Fruit fly (Drosophila melanogaster) whole organism, embryonic: Measurements from ENCODE around the gene Ptp10D.

ENCODE experiments used
- CG10366 ChIP-seq: fragments of 200-800 bp; sonication (Bioruptor generic); IDR thresholded peaks from 2 replicates; pipeline ENCODE4 v1.3.6; 2022; ENCODE audit warnings: missing biosample characterization, missing genetic modification characterization
- CG11093 ChIP-seq: fragments of 200-800 bp; sonication (Bioruptor generic); IDR thresholded peaks from 3 replicates; pipeline ENCODE4 v1.3.6; 2022; ENCODE audit warnings: missing biosample characterization, missing genetic modification characterization
- CG11398 ChIP-seq: fragments of 200-800 bp; sonication (Bioruptor generic); optimal IDR thresholded peaks from 2 replicates; lab custom pipeline; 2016; ENCODE audit warnings: missing biosample characterization, missing genetic modification characterization
- CG12299 ChIP-seq: fragments of 200-800 bp; sonication (Bioruptor generic); optimal IDR thresholded peaks from 2 replicates; lab custom pipeline; 2018; ENCODE audit warnings: missing biosample characterization, mild to moderate bottlenecking, missing genetic modification characterization
- CG1647 ChIP-seq: fragments of 200-800 bp; sonication (Bioruptor generic); optimal IDR thresholded peaks from 3 replicates; lab custom pipeline; 2016; ENCODE audit warnings: missing biosample characterization, missing genetic modification characterization
- CG2712 ChIP-seq: fragments of 200-800 bp; optimal IDR thresholded peaks from 3 replicates; lab custom pipeline; 2019; ENCODE audit warnings: missing biosample characterization, mild to moderate bottlenecking, missing genetic modification characterization, moderate library complexity
- CG3407 ChIP-seq: fragments of 200-800 bp; sonication (Bioruptor generic); optimal IDR thresholded peaks from 2 replicates; lab custom pipeline; 2018; ENCODE audit warnings: missing biosample characterization, mild to moderate bottlenecking, missing genetic modification characterization
- CG34376 ChIP-seq: fragments of 200-800 bp; sonication (Bioruptor generic); optimal IDR thresholded peaks from 2 replicates; lab custom pipeline; 2018; ENCODE audit warnings: missing biosample characterization, mild to moderate bottlenecking, missing genetic modification characterization
- CG4282 ChIP-seq: fragments of 200-800 bp; sonication (Bioruptor generic); optimal IDR thresholded peaks from 2 replicates; lab custom pipeline; 2016; ENCODE audit warnings: missing biosample characterization, missing genetic modification characterization
- CG4707 ChIP-seq: fragments of 200-800 bp; sonication (Bioruptor generic); optimal IDR thresholded peaks from 2 replicates; lab custom pipeline; 2018; ENCODE audit warnings: missing biosample characterization, mild to moderate bottlenecking, missing genetic modification characterization, moderate library complexity
- CG4820 ChIP-seq: fragments of 200-800 bp; sonication (Bioruptor generic); optimal IDR thresholded peaks from 3 replicates; lab custom pipeline; 2016; ENCODE audit warnings: missing biosample characterization, missing genetic modification characterization
- CG5180 ChIP-seq: fragments of 200-800 bp; sonication (Bioruptor generic); optimal IDR thresholded peaks from 3 replicates; lab custom pipeline; 2017; ENCODE audit warnings: missing biosample characterization, missing genetic modification characterization, mild to moderate bottlenecking, moderate library complexity, missing genetic modification reagents
- CG6272 ChIP-seq: fragments of 200-800 bp; sonication (Bioruptor generic); IDR thresholded peaks from 2 replicates; pipeline ENCODE4 v1.3.6; 2022; ENCODE audit warnings: missing biosample characterization, missing genetic modification characterization
- CG6813 ChIP-seq: fragments of 200-800 bp; sonication (Bioruptor generic); optimal IDR thresholded peaks from 2 replicates; lab custom pipeline; 2017; ENCODE audit warnings: missing biosample characterization, missing genetic modification characterization, mild to moderate bottlenecking, moderate library complexity, missing genetic modification reagents
- CG7372 ChIP-seq: fragments of 200-800 bp; sonication (Bioruptor generic); IDR thresholded peaks from 2 replicates; pipeline ENCODE4 v1.3.6; 2022; ENCODE audit warnings: missing biosample characterization, missing genetic modification characterization
- CG8359 ChIP-seq: fragments of 200-800 bp; sonication (Bioruptor generic); optimal IDR thresholded peaks from 2 replicates; lab custom pipeline; 2017; ENCODE audit warnings: missing biosample characterization, mild to moderate bottlenecking, missing genetic modification characterization, borderline replicate concordance
- CG8478 ChIP-seq: fragments of >200 bp; optimal IDR thresholded peaks from 2 replicates; lab custom pipeline; 2018
- CG8944 ChIP-seq: fragments of 200-800 bp; sonication (Bioruptor generic); optimal IDR thresholded peaks from 3 replicates; lab custom pipeline; 2016; ENCODE audit warnings: missing biosample characterization, missing genetic modification characterization
- CHES-1-like ChIP-seq: fragments of 200-800 bp; sonication (Bioruptor generic); optimal IDR thresholded peaks from 2 replicates; lab custom pipeline; 2016; ENCODE audit warnings: missing biosample characterization, missing genetic modification characterization
- Chrac-16 ChIP-seq: fragments of 200-800 bp; sonication (Bioruptor generic); optimal IDR thresholded peaks from 3 replicates; lab custom pipeline; 2016; ENCODE audit warnings: missing biosample characterization, missing genetic modification characterization
- D19B ChIP-seq: fragments of 200-800 bp; sonication (Bioruptor generic); optimal IDR thresholded peaks from 2 replicates; lab custom pipeline; 2017; ENCODE audit warnings: missing biosample characterization, mild to moderate bottlenecking, missing genetic modification characterization
- Doc3 ChIP-seq: fragments of 200-800 bp; sonication (Bioruptor generic); IDR thresholded peaks from 3 replicates; pipeline ENCODE4 v1.3.6; 2022; ENCODE audit warnings: missing biosample characterization, missing genetic modification characterization; ENCODE audit not compliant: partially characterized antibody
- E2f2 ChIP-seq: fragments of 200-800 bp; sonication (Bioruptor generic); IDR thresholded peaks from 2 replicates; pipeline ENCODE4 v1.3.6; 2022; ENCODE audit warnings: missing biosample characterization, missing genetic modification characterization
- Fer1 ChIP-seq: fragments of 200-800 bp; sonication (Bioruptor generic); optimal IDR thresholded peaks from 2 replicates; lab custom pipeline; 2017; ENCODE audit warnings: missing biosample characterization, mild to moderate bottlenecking, missing genetic modification characterization
- Hmx ChIP-seq: fragments of 200-800 bp; sonication (Bioruptor generic); optimal IDR thresholded peaks from 2 replicates; lab custom pipeline; 2016; ENCODE audit warnings: missing biosample characterization, missing genetic modification characterization
- Lim3 ChIP-seq: fragments of 200-800 bp; sonication (Bioruptor generic); IDR thresholded peaks from 2 replicates; pipeline ENCODE4 v1.3.6; 2022; ENCODE audit warnings: missing biosample characterization, missing genetic modification characterization
- Lpt ChIP-seq: fragments of >200 bp; optimal IDR thresholded peaks from 2 replicates; lab custom pipeline; 2018; ENCODE audit warnings: missing biosample characterization, missing genetic modification characterization
- NC2α ChIP-seq: fragments of 200-800 bp; sonication (Bioruptor generic); optimal IDR thresholded peaks from 2 replicates; lab custom pipeline; 2016; ENCODE audit warnings: missing biosample characterization, missing genetic modification characterization
- Poxn ChIP-seq: fragments of 200-800 bp; sonication (Bioruptor generic); IDR thresholded peaks from 2 replicates; pipeline ENCODE4 v1.3.6; 2022; ENCODE audit warnings: missing biosample characterization, missing genetic modification characterization
- Side ChIP-seq: fragments of 200-800 bp; sonication (Bioruptor generic); optimal IDR thresholded peaks from 2 replicates; lab custom pipeline; 2016; ENCODE audit warnings: missing biosample characterization, missing genetic modification characterization
- Tbp ChIP-seq: fragments of >200 bp; optimal IDR thresholded peaks from 2 replicates; lab custom pipeline; 2018; ENCODE audit warnings: missing biosample characterization, missing genetic modification characterization
- ap ChIP-seq: fragments of 200-800 bp; sonication (Bioruptor generic); IDR thresholded peaks from 2 replicates; pipeline ENCODE4 v1.3.6; 2022; ENCODE audit warnings: missing biosample characterization, missing genetic modification characterization
- caup ChIP-seq: fragments of 200-800 bp; sonication (Bioruptor generic); optimal IDR thresholded peaks from 3 replicates; lab custom pipeline; 2017; ENCODE audit warnings: missing biosample characterization, mild to moderate bottlenecking, missing genetic modification characterization, moderate library complexity; ENCODE audit not compliant: severe bottlenecking
- gsb-n ChIP-seq: fragments of 200-800 bp; sonication (Bioruptor generic); optimal IDR thresholded peaks from 3 replicates; lab custom pipeline; 2018; ENCODE audit warnings: missing biosample characterization, mild to moderate bottlenecking, missing genetic modification characterization
- ham ChIP-seq: fragments of 200-800 bp; sonication (Bioruptor generic); IDR thresholded peaks from 2 replicates; pipeline ENCODE4 v1.3.6; 2022; ENCODE audit warnings: missing biosample characterization, missing genetic modification characterization
- jing ChIP-seq: fragments of 200-800 bp; sonication (Bioruptor generic); optimal IDR thresholded peaks from 2 replicates; lab custom pipeline; 2018; ENCODE audit warnings: missing biosample characterization, mild to moderate bottlenecking, missing genetic modification characterization
- lmd ChIP-seq: fragments of 200-800 bp; sonication (Bioruptor generic); IDR thresholded peaks from 2 replicates; pipeline ENCODE4 v1.3.6; 2022; ENCODE audit warnings: missing biosample characterization, missing genetic modification characterization
- lola ChIP-seq, 3 experiments: fragments of >200 bp in 2 of 3; fragments of 200-800 bp in 1 of 3; sonication (Bioruptor generic) in 1 of 3; optimal IDR thresholded peaks; 2 replicates each; lab custom pipeline; 2017 to 2019; ENCODE audit warnings: missing biosample characterization in 3 of 3, missing genetic modification characterization in 3 of 3, mild to moderate bottlenecking in 1 of 3, moderate library complexity in 1 of 3
- maf-S ChIP-seq: fragments of 200-800 bp; sonication (Bioruptor generic); optimal IDR thresholded peaks from 2 replicates; lab custom pipeline; 2016; ENCODE audit warnings: missing biosample characterization, missing genetic modification characterization
- nerfin-2 ChIP-seq: fragments of 200-800 bp; sonication (Bioruptor generic); IDR thresholded peaks from 2 replicates; pipeline ENCODE4 v1.3.6; 2022; ENCODE audit warnings: missing biosample characterization, missing genetic modification characterization; ENCODE audit not compliant: partially characterized antibody
- onecut ChIP-seq: fragments of 200-800 bp; sonication (Bioruptor generic); IDR thresholded peaks from 2 replicates; pipeline ENCODE4 v1.3.6; 2022; ENCODE audit warnings: missing biosample characterization, missing genetic modification characterization
- pfk ChIP-seq: fragments of 200-800 bp; sonication (Bioruptor generic); optimal IDR thresholded peaks from 2 replicates; lab custom pipeline; 2018; ENCODE audit warnings: missing biosample characterization, mild to moderate bottlenecking, missing genetic modification characterization, moderate library complexity
- psq ChIP-seq: fragments of 200-800 bp; sonication (Bioruptor generic); optimal IDR thresholded peaks from 2 replicates; lab custom pipeline; 2017; ENCODE audit warnings: missing biosample characterization, missing genetic modification characterization
- schlank ChIP-seq: fragments of 200-800 bp; sonication (Bioruptor generic); optimal IDR thresholded peaks from 2 replicates; lab custom pipeline; 2018; ENCODE audit warnings: missing biosample characterization, mild to moderate bottlenecking, missing genetic modification characterization
- sug ChIP-seq: fragments of 200-800 bp; optimal IDR thresholded peaks from 2 replicates; lab custom pipeline; 2019; ENCODE audit warnings: missing biosample characterization, mild to moderate bottlenecking, missing genetic modification characterization, moderate library complexity
- unc-4 ChIP-seq: fragments of 200-800 bp; sonication (Bioruptor generic); IDR thresholded peaks from 2 replicates; pipeline ENCODE4 v1.3.6; 2022; ENCODE audit warnings: missing biosample characterization, missing genetic modification characterization; ENCODE audit not compliant: partially characterized antibody
- vfl ChIP-seq: fragments of 200-800 bp; sonication (Bioruptor generic); optimal IDR thresholded peaks from 2 replicates; lab custom pipeline; 2016; ENCODE audit warnings: missing biosample characterization, missing genetic modification characterization
- vvl ChIP-seq: fragments of 200-800 bp; sonication (Bioruptor generic); IDR thresholded peaks from 2 replicates; pipeline ENCODE4 v1.3.6; 2022; ENCODE audit warnings: missing biosample characterization, missing genetic modification characterization
- zf30C ChIP-seq: fragments of 200-800 bp; sonication (Bioruptor generic); optimal IDR thresholded peaks from 3 replicates; lab custom pipeline; 2018; ENCODE audit warnings: missing biosample characterization, mild to moderate bottlenecking, missing genetic modification characterization
- zfh2 ChIP-seq: fragments of 200-800 bp; sonication (Bioruptor generic); optimal IDR thresholded peaks from 2 replicates; lab custom pipeline; 2016; ENCODE audit warnings: missing biosample characterization, missing genetic modification characterization

The Ptp10D gene

DNA sequence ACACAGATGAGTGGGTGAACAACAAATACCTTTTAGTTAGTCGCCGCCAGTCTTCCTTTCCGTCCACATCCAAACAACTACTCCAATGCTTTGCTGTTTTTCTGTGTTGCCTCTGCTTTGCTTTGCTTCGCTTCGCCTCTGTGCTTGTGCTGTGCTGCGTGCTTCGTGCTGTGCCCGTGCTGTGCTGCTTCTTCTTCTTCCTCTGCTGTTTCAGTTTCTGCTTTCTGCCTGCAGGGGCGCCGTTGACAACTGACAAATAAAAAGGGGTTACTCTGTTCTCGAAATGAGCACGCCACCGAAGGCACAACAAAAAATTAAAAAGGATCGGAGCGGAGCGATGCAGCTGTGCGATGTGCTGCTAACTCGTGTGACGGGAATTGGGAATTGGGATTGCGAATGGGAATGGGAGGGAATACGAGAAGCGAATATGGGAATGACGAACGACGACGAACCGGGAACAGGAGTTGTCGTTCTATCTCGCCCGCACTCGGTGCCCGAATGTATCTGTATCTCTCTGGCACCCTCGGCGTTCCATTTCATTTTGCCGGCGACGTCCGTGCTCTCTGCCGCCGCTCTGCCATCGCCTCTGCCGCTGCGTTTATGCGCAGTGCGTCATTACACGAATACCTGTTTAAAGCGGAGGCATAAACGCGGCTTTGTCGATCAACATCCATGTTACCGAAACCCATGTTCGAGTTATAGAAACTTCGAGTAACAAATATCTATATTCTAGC is 92.9 kb downstream of the Ptp10D start (continued):
- peak; percentile 80 for TF ChIP-seq lmd (GFP tag; lab: Robert Waterston, UW)
- peak in 1 of 3 experiments; percentile 23 for TF ChIP-seq lola (GFP tag; optimal IDR thresholded peaks at IDR 0.05; lab: Kevin White, UChicago)
- TF ChIP-seq CG6272 (GFP tag; lab: Robert Waterston, UW), result peak; percentile 62
- no peak for TF ChIP-seq Hmx (GFP tag; lab: Kevin White, UChicago)
- no peak for TF ChIP-seq CG8478 (lab: Kevin White, UChicago)
- peak; percentile 47 for TF ChIP-seq maf-S
- TF ChIP-seq CG12299, result peak; percentile 8
- peak; percentile 58 for TF ChIP-seq CG10366 (GFP tag; lab: Robert Waterston, UW)
- peak; percentile 53 for TF ChIP-seq CG5180 (GFP tag; lab: Kevin White, UChicago)
- peak; percentile 89 for TF ChIP-seq CHES-1-like (GFP tag; lab: Kevin White, UChicago)
- peak; percentile 7 for TF ChIP-seq Chrac-16 (GFP tag; lab: Kevin White, UChicago)
- no peak for TF ChIP-seq CG4282
- no peak for TF ChIP-seq CG1647 (GFP tag; lab: Kevin White, UChicago)
- peak; percentile 98 for TF ChIP-seq pfk (GFP tag; lab: Kevin White, UChicago)
- peak; percentile 95 for TF ChIP-seq psq
- TF ChIP-seq unc-4 (GFP tag; lab: Robert Waterston, UW), result peak; percentile 30
- TF ChIP-seq Lim3 (GFP tag; lab: Robert Waterston, UW), result no peak
- TF ChIP-seq nerfin-2, result no peak
- peak; percentile 32 for TF ChIP-seq CG4707 (GFP tag; lab: Kevin White, UChicago)
- no peak for TF ChIP-seq Lpt (GFP tag; lab: Kevin White, UChicago)
- no peak for TF ChIP-seq CG8359 (GFP tag; lab: Kevin White, UChicago)
- TF ChIP-seq sug (tag; lab: Kevin White, UChicago), result peak; percentile 45
- TF ChIP-seq Side, result no peak
- TF ChIP-seq CG4820, result peak; percentile 100
- peak; percentile 72 for TF ChIP-seq Fer1 (GFP tag; lab: Kevin White, UChicago)
- TF ChIP-seq CG11398 (GFP tag; lab: Kevin White, UChicago), result peak; percentile 78
- 0 out of 2 replicates have a peak, but pooled peaks have one; percentile 30 for TF ChIP-seq CG7372 (GFP tag; lab: Robert Waterston, UW)
- no peak for TF ChIP-seq Doc3 (GFP tag; lab: Robert Waterston, UW)
- TF ChIP-seq NC2α, result peak; percentile 64
- peak; percentile 41; the same call in 1 of the 2 replicates for TF ChIP-seq Poxn (GFP tag; lab: Robert Waterston, UW)
- TF ChIP-seq Tbp (GFP tag; lab: Kevin White, UChicago), result no peak
- peak; percentile 13 for TF ChIP-seq CG6813 (GFP tag; lab: Kevin White, UChicago)
- peak; percentile 56 for TF ChIP-seq CG2712 (tag; lab: Kevin White, UChicago)
- TF ChIP-seq zf30C (GFP tag; lab: Kevin White, UChicago), result no peak
- peak; percentile 51 for TF ChIP-seq E2f2 (GFP tag; lab: Robert Waterston, UW)
- TF ChIP-seq vvl (GFP tag; lab: Robert Waterston, UW), result peak; percentile 62
- peak; percentile 25 for TF ChIP-seq CG3407 (GFP tag; lab: Kevin White, UChicago)
- peak; percentile 63 for TF ChIP-seq caup (GFP tag; lab: Kevin White, UChicago)
- TF ChIP-seq ap (GFP tag; lab: Robert Waterston, UW), result peak; percentile 59
- TF ChIP-seq vfl (GFP tag; lab: Kevin White, UChicago), result peak; percentile 14
- peak; percentile 64 for TF ChIP-seq CG8944 (GFP tag; lab: Kevin White, UChicago)
- TF ChIP-seq ham, result no peak
- peak; percentile 64 for TF ChIP-seq schlank (tag; lab: Kevin White, UChicago)
- peak; percentile 31 for TF ChIP-seq CG34376
- peak; percentile 42 for TF ChIP-seq D19B (GFP tag; lab: Kevin White, UChicago)
- peak; percentile 51 for TF ChIP-seq gsb-n (tag; lab: Kevin White, UChicago)
- peak; percentile 82 for TF ChIP-seq zfh2
- peak; percentile 59; the same call in 1 of the 2 replicates for TF ChIP-seq onecut (GFP tag; lab: Robert Waterston, UW)
- TF ChIP-seq jing (GFP tag; lab: Kevin White, UChicago), result no peak
- TF ChIP-seq CG11093, result peak; percentile 70
